Worm (Caenorhabditis elegans): ENCODE results near the gene dylt-3.

- TF ChIP-seq cog-1 (tag; optimal IDR thresholded peaks at IDR 0.05) (no peak), tab-1 (GFP tag; IDR thresholded peaks at IDR 0.05) (no peak), klf-2 (GFP tag; conservative IDR thresholded peaks at IDR 0.05) (no peak), ref-1 (GFP tag; conservative IDR thresholded peaks at IDR 0.05) (no peak), flt-1 (GFP tag; IDR thresholded peaks at IDR 0.05) (no peak)
Measured at ce11 chrII:8226475-8226874, 44.9 kb downstream of the dylt-3 start.

Measured in whole organism, midembryonic.